Fruit fly (Drosophila melanogaster): Measurements from ENCODE around the gene CG13078.

CG13078 gene

dm6 chr2L:19587334-19587659 is 23.6 kb downstream of the CG13078 start (continued):
- TF ChIP-seq Sin3A (optimal IDR thresholded peaks at IDR 0.05), result peak; percentile 35
- TF ChIP-seq CG8765 (GFP tag; IDR thresholded peaks at IDR 0.05), result no peak
- TF ChIP-seq fd96Cb (tag; optimal IDR thresholded peaks at IDR 0.05), result no peak
- no peak for TF ChIP-seq slp2 (GFP tag; optimal IDR thresholded peaks at IDR 0.05)
- TF ChIP-seq Pdp1 (GFP tag; optimal IDR thresholded peaks at IDR 0.05), result no peak
- TF ChIP-seq Drgx (GFP tag; IDR thresholded peaks at IDR 0.05), result 0 out of 2 replicates have a peak, but pooled peaks have one; percentile 3
- 0 out of 4 replicates have a peak, but pooled peaks have one; percentile 19 for TF ChIP-seq Dll (GFP tag; IDR thresholded peaks at IDR 0.05; ENCODE audit: partially characterized antibody)
- peak; percentile 5 for TF ChIP-seq BEAF-32 (GFP tag; optimal IDR thresholded peaks at IDR 0.05)
- TF ChIP-seq E2f1 (GFP tag; IDR thresholded peaks at IDR 0.05), result 0 out of 2 replicates have a peak, but pooled peaks have one; percentile 2
- 0 out of 2 replicates have a peak, but pooled peaks have one; percentile 8 for TF ChIP-seq sna (GFP tag; IDR thresholded peaks at IDR 0.05; ENCODE audit: partially characterized antibody)
- TF ChIP-seq ap (GFP tag; IDR thresholded peaks at IDR 0.05), result no peak
- no peak for TF ChIP-seq Blimp-1 (GFP tag; optimal IDR thresholded peaks at IDR 0.05)
- no peak for TF ChIP-seq lola (GFP tag; optimal IDR thresholded peaks at IDR 0.05)
- no peak for TF ChIP-seq btn (GFP tag; optimal IDR thresholded peaks at IDR 0.05)
- peak; percentile 98 for TF ChIP-seq cg (GFP tag; optimal IDR thresholded peaks at IDR 0.05)
- peak; percentile 6 for TF ChIP-seq BtbVII (GFP tag; optimal IDR thresholded peaks at IDR 0.05)
- TF ChIP-seq Atf3 (GFP tag; optimal IDR thresholded peaks at IDR 0.05), result no peak
- TF ChIP-seq onecut (GFP tag; IDR thresholded peaks at IDR 0.05), result peak; percentile 83
- no peak for TF ChIP-seq pan (optimal IDR thresholded peaks at IDR 0.05)
- no peak for TF ChIP-seq pan (GFP tag; optimal IDR thresholded peaks at IDR 0.05 in 1 of 2, IDR thresholded peaks at IDR 0.05 in 1 of 2)
- TF ChIP-seq CG4360 (GFP tag; IDR thresholded peaks at IDR 0.05), result 0 out of 2 replicates have a peak, but pooled peaks have one; percentile 16
- TF ChIP-seq CG11504 (tag; optimal IDR thresholded peaks at IDR 0.05), result peak; percentile 41
- TF ChIP-seq tx (GFP tag; optimal IDR thresholded peaks at IDR 0.05), result no peak
- peak; percentile 5; the same call in 1 of the 3 replicates for TF ChIP-seq CG34224 (GFP tag; IDR thresholded peaks at IDR 0.05; ENCODE audit: partially characterized antibody)
- peak; percentile 45 for TF ChIP-seq CG2120 (GFP tag; optimal IDR thresholded peaks at IDR 0.05)
- no peak for TF ChIP-seq CG16813 (GFP tag; IDR thresholded peaks at IDR 0.05; ENCODE audit: partially characterized antibody)
- no peak for TF ChIP-seq CG4424 (GFP tag; optimal IDR thresholded peaks at IDR 0.05)
- TF ChIP-seq CG2202 (tag; optimal IDR thresholded peaks at IDR 0.05), result no peak
- 0 out of 2 replicates have a peak, but pooled peaks have one; percentile 3 for TF ChIP-seq CG32532 (GFP tag; IDR thresholded peaks at IDR 0.05)
- TF ChIP-seq CG8924 (tag; optimal IDR thresholded peaks at IDR 0.05), result peak; percentile 37
- peak; percentile 17 for TF ChIP-seq MESR4 (GFP tag; optimal IDR thresholded peaks at IDR 0.05)
- no peak for TF ChIP-seq CG16815 (GFP tag; optimal IDR thresholded peaks at IDR 0.05)
- TF ChIP-seq ewg (GFP tag; optimal IDR thresholded peaks at IDR 0.05), result no peak
- TF ChIP-seq lov (optimal IDR thresholded peaks at IDR 0.05), result no peak
- TF ChIP-seq lov (GFP tag; IDR thresholded peaks at IDR 0.05), result no peak
- TF ChIP-seq CG4328 (GFP tag; optimal IDR thresholded peaks at IDR 0.05), result no peak
- TF ChIP-seq CG4617 (GFP tag; optimal IDR thresholded peaks at IDR 0.05; ENCODE audit: borderline replicate concordance), result peak; percentile 66
- TF ChIP-seq CG8478 (optimal IDR thresholded peaks at IDR 0.05), result peak; percentile 87
- no peak for TF ChIP-seq Hr78 (GFP tag; optimal IDR thresholded peaks at IDR 0.05)
- TF ChIP-seq CG2199 (GFP tag; IDR thresholded peaks at IDR 0.05), result 0 out of 3 replicates have a peak, but pooled peaks have one; percentile 10
- TF ChIP-seq zfh1 (GFP tag; IDR thresholded peaks at IDR 0.05), result no peak
- TF ChIP-seq dati (GFP tag; IDR thresholded peaks at IDR 0.05), result no peak
- 0 out of 3 replicates have a peak, but pooled peaks have one; percentile 8 for TF ChIP-seq Aef1 (GFP tag; IDR thresholded peaks at IDR 0.05)
- TF ChIP-seq vfl (GFP tag; optimal IDR thresholded peaks at IDR 0.05), result no peak
- TF ChIP-seq odd (GFP tag; optimal IDR thresholded peaks at IDR 0.05), result no peak
- 0 out of 2 replicates have a peak, but pooled peaks have one; percentile 17 for TF ChIP-seq CG32767 (GFP tag; IDR thresholded peaks at IDR 0.05)
- no peak for TF ChIP-seq org-1 (GFP tag; optimal IDR thresholded peaks at IDR 0.05)
- no peak for TF ChIP-seq cas (GFP tag; IDR thresholded peaks at IDR 0.05)
- TF ChIP-seq CG13287 (GFP tag; IDR thresholded peaks at IDR 0.05; ENCODE audit: partially characterized antibody), result 0 out of 2 replicates have a peak, but pooled peaks have one; percentile 3
- peak; percentile 4 for TF ChIP-seq CG12659 (GFP tag; optimal IDR thresholded peaks at IDR 0.05)
- peak; percentile 44 for TF ChIP-seq Fer1 (GFP tag; optimal IDR thresholded peaks at IDR 0.05)
